Fruit fly (Drosophila melanogaster) whole organism, prepupa: Measurements from ENCODE around the gene CG5447.

Experiments used
- CG7368 ChIP-seq: fragments of 200-800 bp; sonication (Bioruptor generic); optimal IDR thresholded peaks from 3 replicates; lab custom pipeline; 2016; ENCODE audit warnings: missing biosample characterization, missing genetic modification characterization
- ss ChIP-seq, 2 experiments: fragments of 200-800 bp; sonication (Bioruptor generic); optimal IDR thresholded peaks; 2 replicates in 1 of 2; 3 replicates in 1 of 2; lab custom pipeline; 2017 to 2018; ENCODE audit warnings: mild to moderate bottlenecking in 2 of 2, missing biosample characterization in 2 of 2, missing genetic modification characterization in 2 of 2, moderate library complexity in 1 of 2

dm6 chr3R:26496356-26496755, 44.0 kb downstream of the CG5447 start:
- TF ChIP-seq CG7368 (GFP tag; lab: Kevin White, UChicago): peak; percentile 39
- no peak for TF ChIP-seq ss (GFP tag; optimal IDR thresholded peaks at IDR 0.05; lab: Kevin White, UChicago)
